Worm (Caenorhabditis elegans) whole organism, mixed stage, embryonic: Measurements from ENCODE around the gene col-171.

ENCODE experiments used
- M03D4.4 ChIP-seq: sonication (generic microtip); optimal IDR thresholded peaks from 2 replicates; lab custom pipeline; 2017; ENCODE audit warnings: mild to moderate bottlenecking, missing genetic modification characterization, missing compliant biosample characterization
- blmp-1 ChIP-seq: fragments of 150-350 bp; optimal IDR thresholded peaks from 2 replicates; lab custom pipeline; 2014; ENCODE audit warnings: missing biosample characterization, missing genetic modification characterization
- ceh-39 ChIP-seq: fragments of 150-350 bp; optimal IDR thresholded peaks from 2 replicates; lab custom pipeline; 2014; ENCODE audit warnings: missing biosample characterization, missing genetic modification characterization
- ceh-43 ChIP-seq: fragments of 200-800 bp; sonication (Bioruptor generic); optimal IDR thresholded peaks from 2 replicates; lab custom pipeline; 2018; ENCODE audit warnings: mild to moderate bottlenecking, missing genetic modification characterization, moderate library complexity, missing compliant biosample characterization
- ceh-83 ChIP-seq: fragments of 200-800 bp; sonication (Bioruptor generic); optimal IDR thresholded peaks from 2 replicates; lab custom pipeline; 2018; ENCODE audit warnings: mild to moderate bottlenecking, missing genetic modification characterization, missing compliant biosample characterization
- ces-1 ChIP-seq: fragments of 150-350 bp; optimal IDR thresholded peaks from 2 replicates; lab custom pipeline; 2014; ENCODE audit warnings: missing biosample characterization, missing genetic modification reagents, missing genetic modification characterization
- cnd-1 ChIP-seq: fragments of 200-800 bp; sonication (Bioruptor generic); optimal IDR thresholded peaks from 2 replicates; lab custom pipeline; 2018; ENCODE audit warnings: mild to moderate bottlenecking, missing genetic modification characterization, missing compliant biosample characterization
- drap-1 ChIP-seq: fragments of 200-800 bp; sonication (Bioruptor generic); optimal IDR thresholded peaks from 3 replicates; lab custom pipeline; 2018; ENCODE audit warnings: mild to moderate bottlenecking, missing genetic modification characterization, missing compliant biosample characterization
- elt-1 ChIP-seq: sonication (generic microtip); optimal IDR thresholded peaks from 2 replicates; lab custom pipeline; 2017; ENCODE audit warnings: missing genetic modification characterization, mild to moderate bottlenecking, missing compliant biosample characterization, antibody characterized with exemption, moderate library complexity, borderline replicate concordance; ENCODE audit not compliant: insufficient read depth
- elt-3 ChIP-seq: fragments of 150-350 bp; optimal IDR thresholded peaks from 2 replicates; lab custom pipeline; 2014; ENCODE audit warnings: missing biosample characterization, missing genetic modification characterization
- flh-1 ChIP-seq: fragments of 200-800 bp; sonication (Bioruptor generic); optimal IDR thresholded peaks from 2 replicates; lab custom pipeline; 2018; ENCODE audit warnings: mild to moderate bottlenecking, missing genetic modification characterization, moderate library complexity, missing compliant biosample characterization
- ham-2 ChIP-seq: fragments of 200-800 bp; sonication (Bioruptor generic); optimal IDR thresholded peaks from 2 replicates; lab custom pipeline; 2018; ENCODE audit warnings: mild to moderate bottlenecking, missing genetic modification characterization, missing compliant biosample characterization
- hlh-1 ChIP-seq: fragments of 150-350 bp; optimal IDR thresholded peaks from 2 replicates; lab custom pipeline; 2014; ENCODE audit warnings: missing biosample characterization, missing genetic modification reagents, missing genetic modification characterization
- lin-13 ChIP-seq: fragments of 150-350 bp; optimal IDR thresholded peaks from 2 replicates; lab custom pipeline; 2014; ENCODE audit warnings: missing biosample characterization, missing genetic modification characterization
- mab-5 ChIP-seq: fragments of 150-350 bp; optimal IDR thresholded peaks from 2 replicates; lab custom pipeline; 2014; ENCODE audit warnings: missing biosample characterization, missing genetic modification characterization
- mep-1 ChIP-seq: fragments of 150-350 bp; optimal IDR thresholded peaks from 2 replicates; lab custom pipeline; 2017; ENCODE audit warnings: missing biosample characterization, missing genetic modification reagents, missing genetic modification characterization, inconsistent platforms
- mls-2 ChIP-seq: sonication (generic microtip); optimal IDR thresholded peaks from 2 replicates; lab custom pipeline; 2016; ENCODE audit warnings: mild to moderate bottlenecking, missing genetic modification characterization, moderate library complexity, missing compliant biosample characterization
- nhr-12 ChIP-seq: fragments of 150-350 bp; optimal IDR thresholded peaks from 2 replicates; lab custom pipeline; 2014; ENCODE audit warnings: missing biosample characterization, missing genetic modification characterization
- nhr-2 ChIP-seq: fragments of 150-350 bp; optimal IDR thresholded peaks from 2 replicates; lab custom pipeline; 2014; ENCODE audit warnings: missing biosample characterization, missing genetic modification characterization
- nhr-237 ChIP-seq: fragments of 150-350 bp; optimal IDR thresholded peaks from 2 replicates; lab custom pipeline; 2014; ENCODE audit warnings: missing biosample characterization, missing genetic modification characterization
- nhr-28 ChIP-seq: fragments of 150-350 bp; optimal IDR thresholded peaks from 2 replicates; lab custom pipeline; 2014; ENCODE audit warnings: missing biosample characterization, missing genetic modification characterization
- nhr-76 ChIP-seq: sonication (generic microtip); optimal IDR thresholded peaks from 2 replicates; lab custom pipeline; 2017; ENCODE audit warnings: missing biosample characterization, missing genetic modification characterization
- pha-4 ChIP-seq: fragments of 150-350 bp; optimal IDR thresholded peaks from 2 replicates; lab custom pipeline; 2018; ENCODE audit warnings: missing biosample characterization, missing genetic modification reagents, missing genetic modification characterization
- sem-2 ChIP-seq: fragments of 200-800 bp; sonication (Bioruptor generic); optimal IDR thresholded peaks from 2 replicates; lab custom pipeline; 2018; ENCODE audit warnings: mild to moderate bottlenecking, missing genetic modification characterization, missing compliant biosample characterization
- snpc-4 ChIP-seq: fragments of 150-350 bp; optimal IDR thresholded peaks from 2 replicates; lab custom pipeline; 2014; ENCODE audit warnings: missing biosample characterization, missing genetic modification characterization
- sptf-1 ChIP-seq: sonication (generic microtip); optimal IDR thresholded peaks from 2 replicates; lab custom pipeline; 2017; ENCODE audit warnings: mild to moderate bottlenecking, missing genetic modification characterization, moderate library complexity, missing compliant biosample characterization
- tbx-8 ChIP-seq: fragments of 200-800 bp; sonication (Bioruptor generic); optimal IDR thresholded peaks from 2 replicates; lab custom pipeline; 2018; ENCODE audit warnings: mild to moderate bottlenecking, missing genetic modification characterization, moderate library complexity, missing compliant biosample characterization
- unc-120 ChIP-seq: sonication (generic microtip); optimal IDR thresholded peaks from 2 replicates; lab custom pipeline; 2017; ENCODE audit warnings: missing genetic modification characterization, missing compliant biosample characterization; ENCODE audit not compliant: poor library complexity, severe bottlenecking
- unc-39 ChIP-seq: fragments of 150-350 bp; optimal IDR thresholded peaks from 2 replicates; lab custom pipeline; 2014; ENCODE audit warnings: missing biosample characterization, missing genetic modification characterization
- unc-62 ChIP-seq: fragments of 150-350 bp; optimal IDR thresholded peaks from 2 replicates; lab custom pipeline; 2014; ENCODE audit warnings: missing biosample characterization, missing genetic modification reagents, missing genetic modification characterization
- zip-8 ChIP-seq: fragments of 150-350 bp; optimal IDR thresholded peaks from 2 replicates; lab custom pipeline; 2014; ENCODE audit warnings: missing biosample characterization, missing genetic modification characterization
- ztf-11 ChIP-seq: fragments of 150-350 bp; optimal IDR thresholded peaks from 2 replicates; lab custom pipeline; 2014; ENCODE audit warnings: missing biosample characterization, missing genetic modification characterization

The col-171 gene

DNA sequence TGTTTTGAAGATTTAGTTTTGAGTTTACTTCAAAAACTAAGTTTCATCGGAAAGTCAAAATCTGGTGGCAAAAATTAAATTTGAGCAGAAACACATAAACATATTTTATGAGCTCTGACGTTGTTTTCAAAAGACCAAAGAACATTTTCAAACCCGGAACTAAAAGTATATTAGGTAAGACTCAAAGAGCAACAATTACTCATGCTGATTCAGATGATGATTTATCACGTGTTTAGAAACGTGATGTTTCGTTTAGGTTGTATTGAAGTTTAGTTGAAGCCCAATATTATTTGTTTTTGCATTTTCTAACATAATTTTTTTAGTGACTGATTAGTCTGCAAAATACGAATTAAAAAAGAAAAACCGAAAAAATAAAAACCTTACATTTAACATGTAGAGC lies 19.7 kb downstream of the col-171 start:
- TF ChIP-seq unc-120, result no peak
- TF ChIP-seq nhr-28, result no peak
- no peak for TF ChIP-seq ceh-39 (tag; lab: Kevin White, UChicago)
- TF ChIP-seq tbx-8 (GFP tag; lab: Kevin White, UChicago), result no peak
- TF ChIP-seq mab-5, result no peak
- no peak for TF ChIP-seq zip-8 (tag; lab: Kevin White, UChicago)
- TF ChIP-seq ztf-11 (tag; lab: Kevin White, UChicago), result no peak
- no peak for TF ChIP-seq flh-1 (GFP tag; lab: Kevin White, UChicago)
- TF ChIP-seq nhr-237, result no peak
- no peak for TF ChIP-seq ceh-83 (GFP tag; lab: Kevin White, UChicago)
- TF ChIP-seq elt-3 (tag; lab: Kevin White, UChicago), result no peak

DNA sequence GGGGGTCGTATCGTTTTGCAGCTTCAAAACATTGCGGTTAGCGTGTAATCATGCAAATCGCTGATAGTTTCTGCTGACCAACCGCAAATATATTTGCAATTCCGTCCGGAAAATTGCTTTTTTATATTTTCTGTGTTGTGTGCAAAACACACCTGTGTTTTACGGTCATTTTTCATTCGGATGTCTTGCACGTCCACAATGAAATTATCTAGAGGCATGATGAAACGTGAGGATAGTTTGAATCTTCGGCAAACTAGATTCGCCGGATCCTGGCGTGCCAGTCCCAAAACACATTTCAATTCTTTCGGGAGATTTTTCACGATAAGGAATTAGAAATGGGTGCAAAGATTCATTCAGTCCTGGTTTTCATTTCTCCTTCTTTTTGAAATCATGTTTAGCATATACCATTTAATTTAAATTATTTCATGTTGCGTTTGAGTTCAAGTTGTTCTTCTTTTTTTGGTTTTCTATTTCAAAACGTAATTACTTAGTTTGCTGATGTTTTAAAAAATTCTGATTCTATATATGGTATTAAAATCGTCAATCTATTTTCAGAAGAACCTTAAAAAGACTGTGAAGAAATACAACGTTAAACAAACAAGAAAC lies 21.0 kb downstream of the col-171 start, which contains the start of gene C03B1.5:
C03B1.5 (plus strand) TSS at position 556 of the 606 bp plus-strand sequence.
- no peak for TF ChIP-seq unc-62
- TF ChIP-seq hlh-1 (tag; lab: Kevin White, UChicago), result no peak
- TF ChIP-seq mab-5, result no peak
- no peak for TF ChIP-seq ceh-43 (GFP tag; lab: Kevin White, UChicago)

DNA sequence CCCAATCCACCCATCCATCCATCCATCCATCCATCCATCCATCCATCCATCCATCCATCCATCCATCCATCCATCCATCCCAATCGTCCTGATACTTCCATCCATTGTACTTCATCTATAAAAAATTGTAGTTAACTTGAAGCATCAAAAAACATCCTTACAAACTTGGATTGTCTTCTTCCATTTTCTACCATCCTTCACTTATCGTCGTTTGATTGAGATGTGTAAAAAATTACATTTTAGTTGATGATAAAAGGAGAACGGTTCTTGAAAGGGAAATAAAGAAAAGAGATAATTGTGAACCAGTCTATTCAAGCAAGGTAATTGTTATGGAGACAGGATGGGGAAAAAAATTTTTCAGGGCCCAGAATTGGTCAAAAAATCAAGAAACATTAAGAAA lies 23.7 kb downstream of the col-171 start, which contains the start of gene C03B1.10:
C03B1.10 (minus strand) TSS at position 101 of the 400 bp plus-strand sequence.
- no peak for TF ChIP-seq cnd-1
- TF ChIP-seq tbx-8 (GFP tag; lab: Kevin White, UChicago), result no peak
- TF ChIP-seq ceh-43 (GFP tag; lab: Kevin White, UChicago), result no peak
- no peak for TF ChIP-seq pha-4
- no peak for TF ChIP-seq flh-1 (GFP tag; lab: Kevin White, UChicago)
- no peak for TF ChIP-seq ham-2 (GFP tag; lab: Kevin White, UChicago)
- TF ChIP-seq elt-3 (tag; lab: Kevin White, UChicago), result no peak

DNA sequence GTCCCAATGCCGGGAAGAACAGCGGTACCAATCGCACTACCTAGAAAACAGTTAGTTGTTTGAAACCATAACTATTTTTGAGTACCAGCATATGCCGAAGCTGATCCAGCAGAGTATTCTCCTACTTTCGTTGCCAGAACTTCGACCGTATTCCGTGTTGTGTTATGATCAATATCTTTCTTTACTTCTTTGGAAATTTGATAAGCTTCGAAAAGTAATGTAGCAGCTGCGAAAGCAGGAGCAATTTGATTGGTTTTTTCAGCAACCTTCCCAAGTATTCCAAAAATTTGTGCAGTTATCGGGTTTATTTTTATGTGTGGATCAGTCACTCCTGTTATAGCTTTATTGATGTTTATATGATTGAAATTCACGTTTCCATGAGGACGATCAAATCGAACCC lies 26.0 kb downstream of the col-171 start:
- TF ChIP-seq ceh-43 (GFP tag; lab: Kevin White, UChicago), result no peak
- no peak for TF ChIP-seq snpc-4
- TF ChIP-seq unc-62, result no peak
- TF ChIP-seq ces-1, result no peak
- no peak for TF ChIP-seq nhr-12 (tag; lab: Kevin White, UChicago)
- no peak for TF ChIP-seq nhr-2 (tag; lab: Kevin White, UChicago)
- TF ChIP-seq, all 35 proteins: peak for 0

DNA sequence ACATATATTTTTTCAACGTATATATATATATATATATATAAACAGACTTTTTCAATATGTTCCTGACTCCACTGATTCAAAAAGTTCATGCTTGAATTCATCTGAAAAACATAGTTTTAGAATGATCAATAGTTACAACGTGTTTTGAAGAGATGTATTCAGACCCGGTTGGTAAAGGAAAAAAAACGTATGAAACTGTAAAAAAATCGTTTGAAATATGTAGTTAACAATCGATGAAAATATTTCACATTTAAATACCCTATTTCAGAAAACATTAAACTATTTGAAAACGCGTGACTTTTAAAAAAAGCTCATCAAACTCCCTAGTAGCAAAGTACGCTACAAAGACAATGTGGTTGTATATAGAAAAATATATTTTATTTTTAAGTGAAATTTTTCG lies 26.6 kb downstream of the col-171 start, which contains the start of gene C03B1.14:
C03B1.14 (minus strand) TSS at position 101 of the 400 bp plus-strand sequence.
- TF ChIP-seq unc-120 (no peak), nhr-76 (tag; lab: Kevin White, UChicago) (no peak), pha-4 (no peak), ceh-39 (tag; lab: Kevin White, UChicago) (no peak), blmp-1 (no peak), nhr-237 (no peak), elt-3 (tag; lab: Kevin White, UChicago) (no peak), unc-39 (tag; lab: Kevin White, UChicago) (no peak), nhr-28 (no peak), elt-1 (tag; lab: Kevin White, UChicago) (no peak), mep-1 (tag; lab: Kevin White, UChicago) (no peak), cnd-1 (no peak), mab-5 (no peak), lin-13 (no peak), snpc-4 (no peak)

DNA sequence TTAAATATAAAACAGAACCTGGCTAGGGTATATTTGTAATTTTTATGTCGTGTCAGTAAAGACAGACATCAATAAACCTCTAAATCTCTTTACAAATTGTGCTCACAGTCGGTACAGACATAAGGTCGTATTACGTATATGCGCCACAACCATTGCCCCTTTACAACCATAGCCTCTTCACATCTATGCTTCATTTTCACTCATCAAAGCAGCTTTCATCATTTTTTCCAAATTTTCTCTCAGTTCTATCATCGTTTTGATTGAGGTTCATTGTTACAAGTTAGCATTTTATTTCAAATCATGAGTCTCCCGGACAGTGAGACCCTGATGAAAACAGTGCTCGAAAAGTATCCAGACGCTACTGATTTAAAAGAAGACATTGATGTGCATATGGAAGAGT lies 30.1 kb downstream of the col-171 start, which contains the start of gene C03B1.4:
C03B1.4 (plus strand) TSS at position 301 of the 400 bp plus-strand sequence.
- TF ChIP-seq elt-3 (tag; lab: Kevin White, UChicago) (no peak), hlh-1 (tag; lab: Kevin White, UChicago) (no peak), nhr-12 (tag; lab: Kevin White, UChicago) (no peak), drap-1 (GFP tag; lab: Kevin White, UChicago) (no peak)

DNA sequence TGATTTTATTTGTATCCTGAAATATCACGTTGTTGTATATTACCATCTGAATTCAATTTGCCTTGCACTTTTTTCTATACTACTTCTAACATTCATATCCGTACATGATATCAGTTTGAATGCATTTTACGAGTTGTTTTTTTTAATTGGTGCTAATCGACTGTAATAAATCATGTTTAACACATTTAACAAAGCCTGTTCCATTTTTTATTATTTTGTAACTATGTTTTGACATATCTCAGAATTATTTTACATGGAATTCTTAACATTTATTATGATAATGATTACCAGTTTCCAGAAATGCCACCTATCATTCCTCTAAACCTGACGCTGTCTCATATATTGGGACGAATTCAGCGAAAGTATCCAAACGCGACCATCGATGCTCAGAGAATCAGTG lies 31.6 kb downstream of the col-171 start, which contains the start of gene C03B1.3:
C03B1.3 (plus strand) TSS at position 301 of the 400 bp plus-strand sequence.
- TF ChIP-seq mls-2 (tag; lab: Kevin White, UChicago) (no peak), pha-4 (no peak), sem-2 (no peak), ceh-43 (GFP tag; lab: Kevin White, UChicago) (no peak), zip-8 (tag; lab: Kevin White, UChicago) (no peak), ham-2 (GFP tag; lab: Kevin White, UChicago) (no peak), nhr-237 (no peak), sptf-1 (tag; lab: Kevin White, UChicago) (no peak), unc-120 (no peak), M03D4.4 (tag; lab: Kevin White, UChicago) (no peak), elt-3 (tag; lab: Kevin White, UChicago) (no peak), mep-1 (tag; lab: Kevin White, UChicago) (no peak), lin-13 (no peak), unc-39 (tag; lab: Kevin White, UChicago) (no peak), nhr-12 (tag; lab: Kevin White, UChicago) (no peak), cnd-1 (no peak)
- TF ChIP-seq, all 35 proteins: peak for 0
